Fruit fly (Drosophila melanogaster) whole organism, embryonic: ENCODE measurements around the gene BRWD3.

Experiments used
- CG10147 ChIP-seq: fragments of 200-800 bp; sonication (Bioruptor generic); optimal IDR thresholded peaks from 2 replicates; lab custom pipeline; 2019; ENCODE audit warnings: missing biosample characterization, mild to moderate bottlenecking, missing genetic modification characterization, moderate library complexity
- CG10274 ChIP-seq: fragments of 200-800 bp; sonication (Bioruptor generic); optimal IDR thresholded peaks from 3 replicates; lab custom pipeline; 2017; ENCODE audit warnings: missing biosample characterization, mild to moderate bottlenecking, missing genetic modification characterization
- CG10366 ChIP-seq: fragments of 200-800 bp; sonication (Bioruptor generic); IDR thresholded peaks from 2 replicates; pipeline ENCODE4 v1.3.6; 2022; ENCODE audit warnings: missing biosample characterization, missing genetic modification characterization
- CG12071 ChIP-seq: fragments of 200-800 bp; sonication (Bioruptor generic); optimal IDR thresholded peaks from 3 replicates; lab custom pipeline; 2018; ENCODE audit warnings: missing biosample characterization, mild to moderate bottlenecking, missing genetic modification characterization
- CG12219 ChIP-seq: fragments of 200-800 bp; sonication (Bioruptor generic); optimal IDR thresholded peaks from 3 replicates; lab custom pipeline; 2018; ENCODE audit warnings: missing biosample characterization, mild to moderate bottlenecking, missing genetic modification characterization
- CG12769 ChIP-seq: fragments of 200-800 bp; sonication (Bioruptor generic); optimal IDR thresholded peaks from 2 replicates; lab custom pipeline; 2019; ENCODE audit warnings: missing biosample characterization, mild to moderate bottlenecking, missing genetic modification characterization, moderate library complexity
- CG13287 ChIP-seq: fragments of 200-800 bp; sonication (Bioruptor generic); IDR thresholded peaks from 2 replicates; pipeline ENCODE4 v1.3.6; 2022; ENCODE audit warnings: missing biosample characterization, missing genetic modification characterization; ENCODE audit not compliant: partially characterized antibody
- CG14014 ChIP-seq: fragments of 200-800 bp; sonication (Bioruptor generic); IDR thresholded peaks from 2 replicates; pipeline ENCODE4 v1.3.6; 2022; ENCODE audit warnings: missing biosample characterization, missing genetic modification characterization
- CG15696 ChIP-seq: fragments of 200-800 bp; sonication (Bioruptor generic); optimal IDR thresholded peaks from 2 replicates; lab custom pipeline; 2019; ENCODE audit warnings: missing biosample characterization, mild to moderate bottlenecking, missing genetic modification characterization, moderate library complexity
- CG1832 ChIP-seq: fragments of 200-800 bp; sonication (Bioruptor generic); optimal IDR thresholded peaks from 2 replicates; lab custom pipeline; 2017; ENCODE audit warnings: missing biosample characterization, mild to moderate bottlenecking, missing genetic modification characterization, inconsistent platforms
- CG2712 ChIP-seq: fragments of 200-800 bp; optimal IDR thresholded peaks from 3 replicates; lab custom pipeline; 2019; ENCODE audit warnings: missing biosample characterization, mild to moderate bottlenecking, missing genetic modification characterization, moderate library complexity
- CG3163 ChIP-seq: fragments of 200-800 bp; sonication (Bioruptor generic); optimal IDR thresholded peaks from 3 replicates; lab custom pipeline; 2016; ENCODE audit warnings: missing biosample characterization, missing genetic modification characterization
- CG4820 ChIP-seq: fragments of 200-800 bp; sonication (Bioruptor generic); optimal IDR thresholded peaks from 3 replicates; lab custom pipeline; 2016; ENCODE audit warnings: missing biosample characterization, missing genetic modification characterization
- CG6765 ChIP-seq: fragments of 200-800 bp; sonication (Bioruptor generic); optimal IDR thresholded peaks from 3 replicates; lab custom pipeline; 2017; ENCODE audit warnings: missing biosample characterization, mild to moderate bottlenecking, missing genetic modification characterization
- CG7987 ChIP-seq: fragments of 200-800 bp; sonication (Bioruptor generic); optimal IDR thresholded peaks from 2 replicates; lab custom pipeline; 2018; ENCODE audit warnings: missing biosample characterization, mild to moderate bottlenecking, missing genetic modification characterization, moderate library complexity
- CG8281 ChIP-seq: fragments of 200-800 bp; sonication (Bioruptor generic); optimal IDR thresholded peaks from 2 replicates; lab custom pipeline; 2018; ENCODE audit warnings: missing biosample characterization, mild to moderate bottlenecking, missing genetic modification characterization, moderate library complexity
- CG8944 ChIP-seq: fragments of 200-800 bp; sonication (Bioruptor generic); optimal IDR thresholded peaks from 3 replicates; lab custom pipeline; 2016; ENCODE audit warnings: missing biosample characterization, missing genetic modification characterization
- CoRest ChIP-seq: fragments of 200-800 bp; sonication (Bioruptor generic); optimal IDR thresholded peaks from 3 replicates; lab custom pipeline; 2018; ENCODE audit warnings: missing biosample characterization, mild to moderate bottlenecking, missing genetic modification characterization, moderate library complexity
- Doc2 ChIP-seq: fragments of 200-800 bp; sonication (Bioruptor generic); IDR thresholded peaks from 2 replicates; pipeline ENCODE4 v1.3.6; 2022; ENCODE audit warnings: missing biosample characterization, missing genetic modification characterization
- E2f1 ChIP-seq: fragments of 200-800 bp; sonication (Bioruptor generic); IDR thresholded peaks from 2 replicates; pipeline ENCODE4 v1.3.6; 2022; ENCODE audit warnings: missing biosample characterization, missing genetic modification characterization
- HLH3B ChIP-seq: fragments of 200-800 bp; sonication (Bioruptor generic); IDR thresholded peaks from 2 replicates; pipeline ENCODE4 v1.3.6; 2022; ENCODE audit warnings: missing biosample characterization, missing genetic modification characterization
- Hmr ChIP-seq: fragments of 200-800 bp; sonication (Bioruptor generic); optimal IDR thresholded peaks from 3 replicates; lab custom pipeline; 2017; ENCODE audit warnings: mild to moderate bottlenecking, missing biosample characterization, missing genetic modification reagents, missing genetic modification characterization
- Lhr ChIP-seq: fragments of 200-800 bp; sonication (Bioruptor generic); optimal IDR thresholded peaks from 3 replicates; lab custom pipeline; 2017; ENCODE audit warnings: mild to moderate bottlenecking, missing biosample characterization, missing genetic modification reagents, missing genetic modification characterization
- Max ChIP-seq: fragments of 200-800 bp; sonication (Bioruptor generic); optimal IDR thresholded peaks from 2 replicates; lab custom pipeline; 2016; ENCODE audit warnings: missing biosample characterization, mild to moderate bottlenecking, missing genetic modification characterization
- PHDP ChIP-seq: fragments of 200-800 bp; sonication (Bioruptor generic); optimal IDR thresholded peaks from 3 replicates; lab custom pipeline; 2018; ENCODE audit warnings: missing biosample characterization, mild to moderate bottlenecking, missing genetic modification characterization, moderate library complexity
- Scr ChIP-seq: fragments of 200-800 bp; sonication (Bioruptor generic); IDR thresholded peaks from 2 replicates; pipeline ENCODE4 v1.3.6; 2022; ENCODE audit warnings: missing biosample characterization, missing genetic modification characterization; ENCODE audit not compliant: partially characterized antibody
- Sry-δ ChIP-seq: fragments of 200-800 bp; sonication (Bioruptor generic); optimal IDR thresholded peaks from 2 replicates; lab custom pipeline; 2016; ENCODE audit warnings: missing biosample characterization, missing genetic modification characterization
- YL-1 ChIP-seq: fragments of 200-800 bp; sonication (Bioruptor generic); optimal IDR thresholded peaks from 3 replicates; lab custom pipeline; 2017; ENCODE audit warnings: missing biosample characterization, mild to moderate bottlenecking, missing genetic modification characterization
- abd-A ChIP-seq: fragments of 200-800 bp; sonication (Bioruptor generic); optimal IDR thresholded peaks from 3 replicates; lab custom pipeline; 2019; ENCODE audit warnings: missing biosample characterization, mild to moderate bottlenecking, missing genetic modification characterization, moderate library complexity
- ase ChIP-seq: fragments of 200-800 bp; sonication (Bioruptor generic); IDR thresholded peaks from 3 replicates; pipeline ENCODE4 v1.3.6; 2022; ENCODE audit warnings: missing biosample characterization, missing genetic modification characterization
- chm ChIP-seq: fragments of 200-800 bp; sonication (Bioruptor generic); IDR thresholded peaks from 2 replicates; pipeline ENCODE4 v1.3.6; 2022; ENCODE audit warnings: missing biosample characterization, missing genetic modification characterization
- crp ChIP-seq, 2 experiments: fragments of 200-800 bp; sonication (Bioruptor generic); optimal IDR thresholded peaks; 2 replicates in 1 of 2; 3 replicates in 1 of 2; lab custom pipeline; 2017; ENCODE audit warnings: missing biosample characterization in 2 of 2, missing genetic modification characterization in 2 of 2, mild to moderate bottlenecking in 1 of 2, moderate library complexity in 1 of 2
- disco-r ChIP-seq: fragments of 200-800 bp; sonication (Bioruptor generic); optimal IDR thresholded peaks from 2 replicates; lab custom pipeline; 2016; ENCODE audit warnings: missing biosample characterization, missing genetic modification characterization
- dmrt11E ChIP-seq: fragments of 200-800 bp; sonication (Bioruptor generic); optimal IDR thresholded peaks from 3 replicates; lab custom pipeline; 2018; ENCODE audit warnings: missing biosample characterization, mild to moderate bottlenecking, missing genetic modification characterization, moderate library complexity
- exex ChIP-seq: fragments of 200-800 bp; sonication (Bioruptor generic); optimal IDR thresholded peaks from 4 replicates; lab custom pipeline; 2018; ENCODE audit warnings: missing biosample characterization, mild to moderate bottlenecking, missing genetic modification characterization, moderate library complexity
- gro ChIP-seq: fragments of 200-800 bp; sonication (Bioruptor generic); optimal IDR thresholded peaks from 2 replicates; lab custom pipeline; 2016; ENCODE audit warnings: missing biosample characterization, missing genetic modification characterization
- her ChIP-seq: fragments of 200-800 bp; sonication (Bioruptor generic); optimal IDR thresholded peaks from 2 replicates; lab custom pipeline; 2016; ENCODE audit warnings: missing biosample characterization, missing genetic modification characterization
- hkb ChIP-seq, 2 experiments: fragments of 200-800 bp in 1 of 2; fragments of >200 bp in 1 of 2; sonication (Bioruptor generic) in 1 of 2; IDR thresholded peaks in 1 of 2; optimal IDR thresholded peaks in 1 of 2; 2 replicates each; pipeline versions ENCODE4 v1.3.6 to Lab custom; 2017 to 2022; ENCODE audit warnings: missing biosample characterization in 1 of 2, missing genetic modification characterization in 1 of 2
- hth ChIP-seq: fragments of >200 bp; optimal IDR thresholded peaks from 2 replicates; lab custom pipeline; 2017; ENCODE audit warnings: inconsistent platforms
- luna ChIP-seq: fragments of 200-800 bp; sonication (Bioruptor generic); optimal IDR thresholded peaks from 2 replicates; lab custom pipeline; 2016; ENCODE audit warnings: missing biosample characterization, missing genetic modification characterization
- odd ChIP-seq: fragments of 200-800 bp; sonication (Bioruptor generic); optimal IDR thresholded peaks from 2 replicates; lab custom pipeline; 2017; ENCODE audit warnings: missing biosample characterization, mild to moderate bottlenecking, missing genetic modification characterization
- org-1 ChIP-seq: fragments of 200-800 bp; sonication (Bioruptor generic); optimal IDR thresholded peaks from 2 replicates; lab custom pipeline; 2017; ENCODE audit warnings: missing biosample characterization, missing genetic modification characterization
- prd ChIP-seq, 3 experiments: fragments of >200 bp in 2 of 3; fragments of 200-800 bp in 1 of 3; sonication (Bioruptor generic) in 1 of 3; optimal IDR thresholded peaks in 2 of 3; IDR thresholded peaks in 1 of 3; 2 replicates in 2 of 3; 3 replicates in 1 of 3; pipeline versions ENCODE4 v1.3.6 to Lab custom; 2017 to 2022; ENCODE audit warnings: missing biosample characterization in 1 of 3, missing genetic modification characterization in 1 of 3
- rib ChIP-seq: fragments of 200-800 bp; sonication (Bioruptor generic); IDR thresholded peaks from 2 replicates; pipeline ENCODE4 v1.3.6; 2022; ENCODE audit warnings: missing biosample characterization, missing genetic modification characterization
- scrt ChIP-seq: fragments of 200-800 bp; sonication (Bioruptor generic); optimal IDR thresholded peaks from 2 replicates; lab custom pipeline; 2018; ENCODE audit warnings: missing biosample characterization, mild to moderate bottlenecking, missing genetic modification characterization, moderate library complexity
- slbo ChIP-seq: fragments of 200-800 bp; sonication (Bioruptor generic); IDR thresholded peaks from 2 replicates; pipeline ENCODE4 v1.3.6; 2022; ENCODE audit warnings: missing biosample characterization, missing genetic modification characterization
- ssp ChIP-seq: fragments of 200-800 bp; sonication (Bioruptor generic); IDR thresholded peaks from 2 replicates; pipeline ENCODE4 v1.3.6; 2022; ENCODE audit warnings: missing biosample characterization, missing genetic modification characterization
- unc-4 ChIP-seq: fragments of 200-800 bp; sonication (Bioruptor generic); IDR thresholded peaks from 2 replicates; pipeline ENCODE4 v1.3.6; 2022; ENCODE audit warnings: missing biosample characterization, missing genetic modification characterization; ENCODE audit not compliant: partially characterized antibody
- z ChIP-seq: fragments of 200-800 bp; sonication (Bioruptor generic); IDR thresholded peaks from 3 replicates; pipeline ENCODE4 v1.3.6; 2022; ENCODE audit warnings: missing biosample characterization, missing genetic modification characterization

BRWD3 gene

DNA sequence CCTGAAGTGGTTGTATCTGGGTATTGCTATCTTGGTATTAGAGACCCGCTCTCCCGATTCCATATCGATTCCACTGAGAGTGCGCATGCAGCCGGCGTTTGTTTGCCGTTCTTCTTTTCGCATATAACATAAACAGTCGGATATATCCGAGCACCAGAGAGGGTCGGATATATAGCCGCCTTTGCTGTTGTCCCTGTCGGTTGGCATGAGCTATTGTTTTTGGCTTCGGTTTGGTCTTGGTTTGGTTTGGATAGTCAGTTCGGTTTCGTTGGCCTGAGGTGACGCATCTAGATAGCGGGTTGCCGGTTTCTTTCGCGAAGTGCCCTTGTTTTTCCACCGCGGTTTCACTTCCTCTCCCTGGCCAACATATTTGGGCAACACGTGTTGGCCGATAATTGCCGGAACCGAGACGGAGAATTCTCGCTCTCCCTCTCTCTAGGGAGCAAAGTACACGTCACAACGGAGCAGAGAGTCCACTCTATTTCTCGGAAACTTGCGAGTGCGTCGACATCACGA lies 46.0 kb upstream of the BRWD3 start, which contains the start of gene Orct2 (continued):
- TF ChIP-seq exex, result peak; percentile 58
- TF ChIP-seq org-1 (GFP tag; lab: Kevin White, UChicago), result peak; percentile 34
- peak; percentile 8 for TF ChIP-seq her (GFP tag; lab: Kevin White, UChicago)
- peak; percentile 93 for TF ChIP-seq scrt (GFP tag; lab: Kevin White, UChicago)
- TF ChIP-seq gro (GFP tag; lab: Kevin White, UChicago), result peak; percentile 49
- TF ChIP-seq CG10366 (GFP tag; lab: Robert Waterston, UW), result no peak
- TF ChIP-seq slbo (GFP tag; lab: Robert Waterston, UW), result no peak
- peak; percentile 1 for TF ChIP-seq CG10147 (GFP tag; lab: Kevin White, UChicago)
- no peak for TF ChIP-seq Lhr (GFP tag; lab: Kevin White, UChicago)
- peak; percentile 76 for TF ChIP-seq rib (GFP tag; lab: Robert Waterston, UW)
- no peak for TF ChIP-seq CG8944 (GFP tag; lab: Kevin White, UChicago)
- no peak for TF ChIP-seq CG6765
- TF ChIP-seq crp (GFP tag; optimal IDR thresholded peaks at IDR 0.05; lab: Kevin White, UChicago), result no peak
- no peak for TF ChIP-seq prd (optimal IDR thresholded peaks at IDR 0.05; lab: Kevin White, UChicago)
- peak; percentile 14; the same call in 1 of the 3 replicates for TF ChIP-seq prd (GFP tag; IDR thresholded peaks at IDR 0.05; lab: Robert Waterston, UW)
- TF ChIP-seq Hmr, result peak; percentile 53
- TF ChIP-seq Doc2 (GFP tag; lab: Robert Waterston, UW), result no peak
- 0 out of 3 replicates have a peak, but pooled peaks have one; percentile 5 for TF ChIP-seq z (GFP tag; lab: Robert Waterston, UW)
- TF ChIP-seq YL-1 (GFP tag; lab: Kevin White, UChicago), result peak; percentile 4
- TF ChIP-seq CG3163 (GFP tag; lab: Kevin White, UChicago), result no peak
- TF ChIP-seq E2f1 (GFP tag; lab: Robert Waterston, UW), result no peak
- TF ChIP-seq disco-r (GFP tag; lab: Kevin White, UChicago), result no peak
- TF ChIP-seq Sry-δ (GFP tag; lab: Kevin White, UChicago), result no peak
- peak; percentile 56 for TF ChIP-seq Max (GFP tag; lab: Kevin White, UChicago)
- no peak for TF ChIP-seq CG10274
- TF ChIP-seq CG12219 (GFP tag; lab: Kevin White, UChicago), result no peak
- TF ChIP-seq PHDP (tag; lab: Kevin White, UChicago), result no peak
- no peak for TF ChIP-seq CoRest (tag; lab: Kevin White, UChicago)
- peak; percentile 47; the same call in 1 of the 2 replicates for TF ChIP-seq CG13287 (GFP tag; lab: Robert Waterston, UW)
- TF ChIP-seq CG15696 (tag; lab: Kevin White, UChicago), result peak; percentile 16
- TF ChIP-seq luna (GFP tag; lab: Kevin White, UChicago), result no peak
- peak; percentile 37 for TF ChIP-seq CG12769 (tag; lab: Kevin White, UChicago)
- TF ChIP-seq HLH3B (GFP tag; lab: Robert Waterston, UW), result 0 out of 2 replicates have a peak, but pooled peaks have one; percentile 6
- peak; percentile 17 for TF ChIP-seq CG12071 (GFP tag; lab: Kevin White, UChicago)
- TF ChIP-seq CG14014 (GFP tag; lab: Robert Waterston, UW), result no peak
- peak; percentile 72 for TF ChIP-seq CG1832
- TF ChIP-seq unc-4, result 0 out of 2 replicates have a peak, but pooled peaks have one; percentile 26
- TF ChIP-seq ssp (GFP tag; lab: Robert Waterston, UW), result no peak
- TF ChIP-seq hkb (optimal IDR thresholded peaks at IDR 0.05; lab: Kevin White, UChicago), result no peak
- TF ChIP-seq hkb (GFP tag; IDR thresholded peaks at IDR 0.05; lab: Robert Waterston, UW), result no peak
- TF ChIP-seq abd-A (tag; lab: Kevin White, UChicago), result peak; percentile 79
- TF ChIP-seq ase (GFP tag; lab: Robert Waterston, UW), result no peak
- peak; percentile 57 for TF ChIP-seq odd (GFP tag; lab: Kevin White, UChicago)
- TF ChIP-seq hth, result no peak
- TF ChIP-seq CG7987 (GFP tag; lab: Kevin White, UChicago), result no peak
- no peak; the same call in 1 of the 2 replicates for TF ChIP-seq chm (GFP tag; lab: Robert Waterston, UW)
- TF ChIP-seq CG2712 (tag; lab: Kevin White, UChicago), result peak; percentile 4
- no peak for TF ChIP-seq dmrt11E (tag; lab: Kevin White, UChicago)
- no peak for TF ChIP-seq CG8281 (tag; lab: Kevin White, UChicago)
- TF ChIP-seq Scr, result peak; percentile 29; the same call in 1 of the 2 replicates
- TF ChIP-seq CG4820 (GFP tag; lab: Kevin White, UChicago), result no peak
